Worm (Caenorhabditis elegans) whole organism, L4 larva: ENCODE measurements around the gene C05D11.13.
A peak's percentile ranks its signal among the peaks of the same experiment; 100 is the strongest.

Experiments used
- D1046.2 ChIP-seq: fragments of 200-800 bp; sonication (Bioruptor generic); IDR thresholded peaks from 2 replicates; pipeline ENCODE4 v1.3.6; 2022; ENCODE audit warnings: missing genetic modification characterization, missing compliant biosample characterization
- F26F4.8 ChIP-seq: fragments of 200-800 bp; sonication (Bioruptor generic); conservative IDR thresholded peaks from 2 replicates; pipeline ENCODE4 v1.3.6; 2022; ENCODE audit warnings: missing genetic modification characterization, missing compliant biosample characterization
- F49E8.2 ChIP-seq: sonication (generic microtip); optimal IDR thresholded peaks from 2 replicates; lab custom pipeline; 2016; ENCODE audit warnings: missing compliant biosample characterization, mild to moderate bottlenecking, missing genetic modification characterization, borderline replicate concordance
- R02D3.7 ChIP-seq: fragments of 150-350 bp; sonication (generic microtip); optimal IDR thresholded peaks from 3 replicates; lab custom pipeline; 2014; ENCODE audit warnings: missing biosample characterization, missing genetic modification characterization
- T26A8.4 ChIP-seq: fragments of 200-800 bp; sonication (Bioruptor generic); IDR thresholded peaks from 2 replicates; pipeline ENCODE4 v1.3.6; 2022; ENCODE audit warnings: missing genetic modification characterization, missing compliant biosample characterization
- Y105C5A.15 ChIP-seq: fragments of 200-800 bp; sonication (Bioruptor generic); IDR thresholded peaks from 2 replicates; pipeline ENCODE4 v1.3.6; 2022; ENCODE audit warnings: missing genetic modification characterization, missing compliant biosample characterization
- Y5F2A.4 ChIP-seq: fragments of 200-800 bp; sonication (Bioruptor generic); optimal IDR thresholded peaks from 2 replicates; lab custom pipeline; 2018; ENCODE audit warnings: mild to moderate bottlenecking, missing genetic modification characterization, missing compliant biosample characterization
- ZK337.2 ChIP-seq: fragments of 200-800 bp; sonication (Bioruptor generic); IDR thresholded peaks from 2 replicates; pipeline ENCODE4 v1.3.6; 2022; ENCODE audit warnings: missing genetic modification reagents, missing genetic modification characterization, missing compliant biosample characterization
- ZK546.5 ChIP-seq, 2 experiments: sonication (generic microtip); optimal IDR thresholded peaks; 2 replicates each; lab custom pipeline; 2017; ENCODE audit warnings: missing biosample characterization in 2 of 2, missing genetic modification characterization in 2 of 2
- aha-1 ChIP-seq: fragments of 150-350 bp; peaks from one replicate; lab custom pipeline; 2014; ENCODE audit warnings: missing biosample characterization, missing genetic modification characterization
- aly-2 ChIP-seq: sonication (generic microtip); optimal IDR thresholded peaks from 2 replicates; lab custom pipeline; 2018; ENCODE audit warnings: missing biosample characterization, missing genetic modification characterization
- ama-1 ChIP-seq: fragments of 150-350 bp; optimal IDR thresholded peaks from 2 replicates; lab custom pipeline; 2014; ENCODE audit warnings: inconsistent platforms, mixed read lengths
- arid-1 ChIP-seq: fragments of 200-800 bp; sonication (Bioruptor generic); conservative IDR thresholded peaks from 2 replicates; pipeline ENCODE4 v1.3.6; 2022; ENCODE audit warnings: missing genetic modification reagents, missing genetic modification characterization, missing compliant biosample characterization
- ceh-20 ChIP-seq: fragments of 200-800 bp; sonication (Bioruptor generic); IDR thresholded peaks from 2 replicates; pipeline ENCODE4 v1.3.6; 2022; ENCODE audit warnings: missing genetic modification reagents, missing genetic modification characterization, missing compliant biosample characterization
- ceh-44 ChIP-seq: fragments of 200-800 bp; sonication (Bioruptor generic); IDR thresholded peaks from 2 replicates; pipeline ENCODE4 v1.3.6; 2022; ENCODE audit warnings: missing genetic modification reagents, missing genetic modification characterization, missing compliant biosample characterization
- ceh-82 ChIP-seq: sonication (generic microtip); optimal IDR thresholded peaks from 2 replicates; lab custom pipeline; 2017; ENCODE audit warnings: missing biosample characterization, missing genetic modification characterization
- cey-2 ChIP-seq: sonication (generic microtip); optimal IDR thresholded peaks from 3 replicates; lab custom pipeline; 2017; ENCODE audit warnings: missing genetic modification characterization, mild to moderate bottlenecking, missing compliant biosample characterization, antibody characterized with exemption, borderline replicate concordance; ENCODE audit not compliant: insufficient read depth
- daf-12 ChIP-seq: fragments of 150-350 bp; optimal IDR thresholded peaks from 2 replicates; lab custom pipeline; 2014; ENCODE audit warnings: missing biosample characterization, missing genetic modification reagents, missing genetic modification characterization
- daf-19 ChIP-seq: fragments of 200-800 bp; sonication (Bioruptor generic); conservative IDR thresholded peaks from 2 replicates; pipeline ENCODE4 v1.3.6; 2022; ENCODE audit warnings: missing genetic modification characterization, missing compliant biosample characterization
- daf-8 ChIP-seq: fragments of 200-800 bp; sonication (Bioruptor generic); IDR thresholded peaks from 2 replicates; pipeline ENCODE4 v1.3.6; 2022; ENCODE audit warnings: missing genetic modification characterization, missing compliant biosample characterization
- dmd-6 ChIP-seq: fragments of 200-800 bp; sonication (Bioruptor generic); IDR thresholded peaks from 2 replicates; pipeline ENCODE4 v1.3.6; 2022; ENCODE audit warnings: missing genetic modification reagents, missing genetic modification characterization, missing compliant biosample characterization
- dmd-8 ChIP-seq: fragments of 200-800 bp; sonication (Bioruptor generic); IDR thresholded peaks from 2 replicates; pipeline ENCODE4 v1.3.6; 2022; ENCODE audit warnings: missing genetic modification characterization, missing compliant biosample characterization
- dve-1 ChIP-seq: sonication (generic microtip); optimal IDR thresholded peaks from 2 replicates; lab custom pipeline; 2017; ENCODE audit warnings: antibody characterized with exemption, mild to moderate bottlenecking, missing genetic modification characterization, missing compliant biosample characterization; ENCODE audit not compliant: insufficient read depth
- egl-27 ChIP-seq: sonication (generic microtip); optimal IDR thresholded peaks from 3 replicates; lab custom pipeline; 2017; ENCODE audit warnings: missing biosample characterization, missing genetic modification reagents, missing genetic modification characterization
- fkh-10 ChIP-seq: fragments of 150-350 bp; optimal IDR thresholded peaks from 2 replicates; lab custom pipeline; 2014; ENCODE audit warnings: missing biosample characterization, missing genetic modification reagents, missing genetic modification characterization
- gei-8 ChIP-seq: fragments of 200-800 bp; sonication (Bioruptor generic); optimal IDR thresholded peaks from 2 replicates; lab custom pipeline; 2018; ENCODE audit warnings: mild to moderate bottlenecking, missing genetic modification characterization, missing compliant biosample characterization
- hif-1 ChIP-seq, 2 experiments: sonication (generic microtip); optimal IDR thresholded peaks; 2 replicates each; lab custom pipeline; 2016 to 2017; ENCODE audit warnings: missing compliant biosample characterization in 2 of 2, missing genetic modification characterization in 2 of 2, missing genetic modification reagents in 2 of 2, missing genotype in 2 of 2, mild to moderate bottlenecking in 1 of 2
- hlh-11 ChIP-seq: fragments of 200-800 bp; sonication (Bioruptor generic); optimal IDR thresholded peaks from 2 replicates; lab custom pipeline; 2018; ENCODE audit warnings: mild to moderate bottlenecking, missing genetic modification characterization, missing compliant biosample characterization
- hmg-1.1 ChIP-seq: fragments of 200-800 bp; sonication (Bioruptor generic); IDR thresholded peaks from 2 replicates; pipeline ENCODE4 v1.3.6; 2022; ENCODE audit warnings: missing genetic modification reagents, missing genetic modification characterization, missing compliant biosample characterization
- lim-7 ChIP-seq: fragments of 200-800 bp; sonication (Bioruptor generic); IDR thresholded peaks from 2 replicates; pipeline ENCODE4 v1.3.6; 2022; ENCODE audit warnings: missing genetic modification characterization, missing compliant biosample characterization
- lin-29 ChIP-seq: fragments of 200-800 bp; sonication (Bioruptor generic); IDR thresholded peaks from 2 replicates; pipeline ENCODE4 v1.3.6; 2022; ENCODE audit warnings: missing genetic modification reagents, missing genetic modification characterization, missing compliant biosample characterization
- lsy-2 ChIP-seq, 2 experiments: fragments of 150-350 bp in 1 of 2; sonication (generic microtip) in 1 of 2; optimal IDR thresholded peaks; 2 replicates each; lab custom pipeline; 2014 to 2017; ENCODE audit warnings: missing biosample characterization in 2 of 2, missing genetic modification characterization in 2 of 2
- madf-5 ChIP-seq, 2 experiments: fragments of 200-800 bp; sonication (Bioruptor generic); IDR thresholded peaks; 2 replicates each; pipeline ENCODE4 v1.3.6; 2022; ENCODE audit warnings: missing compliant biosample characterization in 2 of 2, missing genetic modification characterization in 2 of 2
- mdl-1 ChIP-seq, 2 experiments: fragments of 150-350 bp in 1 of 2; sonication (generic microtip) in 1 of 2; optimal IDR thresholded peaks; 2 replicates each; lab custom pipeline; 2014 to 2017; ENCODE audit warnings: missing biosample characterization in 2 of 2, missing genetic modification characterization in 2 of 2
- mep-1 ChIP-seq: fragments of 150-350 bp; sonication (generic microtip); optimal IDR thresholded peaks from 3 replicates; lab custom pipeline; 2014; ENCODE audit warnings: missing biosample characterization, missing genetic modification characterization
- mxl-2 ChIP-seq: fragments of 200-800 bp; sonication (Bioruptor generic); conservative IDR thresholded peaks from 2 replicates; pipeline ENCODE4 v1.3.6; 2022; ENCODE audit warnings: missing genetic modification reagents, missing genetic modification characterization, missing compliant biosample characterization
- nhr-102 ChIP-seq: sonication (generic microtip); optimal IDR thresholded peaks from 2 replicates; lab custom pipeline; 2016; ENCODE audit warnings: mild to moderate bottlenecking, missing genetic modification characterization, moderate library complexity, missing compliant biosample characterization
- nhr-25 ChIP-seq: sonication (generic microtip); optimal IDR thresholded peaks from 2 replicates; lab custom pipeline; 2017; ENCODE audit warnings: missing genetic modification characterization, mild to moderate bottlenecking, missing compliant biosample characterization, antibody characterized with exemption, moderate library complexity, borderline replicate concordance; ENCODE audit not compliant: insufficient read depth
- nhr-41 ChIP-seq: fragments of 200-800 bp; sonication (Bioruptor generic); IDR thresholded peaks from 2 replicates; pipeline ENCODE4 v1.3.6; 2022; ENCODE audit warnings: missing genetic modification reagents, missing genetic modification characterization, missing compliant biosample characterization
- php-3 ChIP-seq: fragments of 200-800 bp; sonication (Bioruptor generic); IDR thresholded peaks from 2 replicates; pipeline ENCODE4 v1.3.6; 2022; ENCODE audit warnings: missing genetic modification reagents, missing genetic modification characterization, missing compliant biosample characterization
- rbr-2 ChIP-seq: sonication (generic microtip); optimal IDR thresholded peaks from 2 replicates; lab custom pipeline; 2016; ENCODE audit warnings: missing genotype, missing genetic modification characterization, missing compliant biosample characterization
- saeg-2 ChIP-seq: fragments of 200-800 bp; sonication (Bioruptor generic); IDR thresholded peaks from 2 replicates; pipeline ENCODE4 v1.3.6; 2022; ENCODE audit warnings: missing genetic modification reagents, missing genetic modification characterization, missing compliant biosample characterization
- set-16 ChIP-seq: fragments of 200-800 bp; sonication (Bioruptor generic); IDR thresholded peaks from 2 replicates; pipeline ENCODE4 v1.3.6; 2022; ENCODE audit warnings: missing genetic modification reagents, missing genetic modification characterization, missing compliant biosample characterization
- skn-1 ChIP-seq: fragments of 150-350 bp; optimal IDR thresholded peaks from 2 replicates; lab custom pipeline; 2014; ENCODE audit warnings: missing biosample characterization, missing genetic modification characterization
- snpc-1.2 ChIP-seq: fragments of 200-800 bp; sonication (Bioruptor generic); IDR thresholded peaks from 2 replicates; pipeline ENCODE4 v1.3.6; 2022; ENCODE audit warnings: missing genetic modification reagents, missing genetic modification characterization, missing compliant biosample characterization
- tag-97 ChIP-seq: fragments of 200-800 bp; sonication (Bioruptor generic); IDR thresholded peaks from 2 replicates; pipeline ENCODE4 v1.3.6; 2022; ENCODE audit warnings: missing genetic modification characterization, missing compliant biosample characterization
- tra-1 ChIP-seq: fragments of 200-800 bp; sonication (Bioruptor generic); IDR thresholded peaks from 2 replicates; pipeline ENCODE4 v1.3.6; 2022; ENCODE audit warnings: missing genetic modification reagents, missing genetic modification characterization, missing compliant biosample characterization
- unc-130 ChIP-seq: sonication (generic microtip); optimal IDR thresholded peaks from 2 replicates; lab custom pipeline; 2016; ENCODE audit warnings: missing genetic modification reagents, missing genetic modification characterization, missing compliant biosample characterization
- unc-39 ChIP-seq: sonication (generic microtip); optimal IDR thresholded peaks from 2 replicates; lab custom pipeline; 2017; ENCODE audit warnings: missing biosample characterization, missing genetic modification characterization
- zfp-2 ChIP-seq: sonication (generic microtip); optimal IDR thresholded peaks from 2 replicates; lab custom pipeline; 2016; ENCODE audit warnings: mild to moderate bottlenecking, missing genetic modification characterization, missing compliant biosample characterization
- ztf-11 ChIP-seq: fragments of 150-350 bp; optimal IDR thresholded peaks from 2 replicates; lab custom pipeline; 2014; ENCODE audit warnings: missing biosample characterization, missing genetic modification characterization

Gene C05D11.13

DNA sequence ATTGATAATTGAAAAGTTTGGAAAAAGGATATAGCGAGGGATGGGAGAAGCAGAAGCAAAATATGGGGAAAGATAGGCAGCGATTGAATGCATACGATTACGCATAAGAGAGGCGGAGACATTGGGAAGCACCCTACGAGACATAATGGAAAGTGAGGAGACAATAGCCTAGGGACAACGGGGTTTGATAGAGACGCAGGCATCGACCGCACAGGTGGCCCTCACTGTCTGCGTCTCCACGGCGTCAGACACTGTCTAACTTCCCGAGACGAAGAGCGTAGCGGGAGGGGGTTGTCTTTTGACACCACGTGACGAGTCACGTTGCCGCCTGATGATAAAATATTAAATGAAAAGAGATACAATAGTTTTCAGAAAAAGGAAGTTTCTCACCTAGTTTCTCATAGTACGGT, 23.4 kb downstream of the C05D11.13 start:
- TF ChIP-seq ZK546.5 (tag; optimal IDR thresholded peaks at IDR 0.05; lab: Kevin White, UChicago) (no peak), hmg-1.1 (GFP tag; lab: Robert Waterston, UW) (peak; percentile 97), aha-1 (tag; lab: Kevin White, UChicago) (peak; percentile 97), arid-1 (GFP tag; lab: Robert Waterston, UW) (peak; percentile 78; the same call in 1 of the 2 replicates), F26F4.8 (GFP tag; lab: Robert Waterston, UW) (no peak), lsy-2 (tag; optimal IDR thresholded peaks at IDR 0.05; lab: Kevin White, UChicago) (peak; percentile 69 to 82), lin-29 (GFP tag; lab: Robert Waterston, UW) (no peak), php-3 (GFP tag; lab: Robert Waterston, UW) (peak; percentile 93), rbr-2 (tag; lab: Kevin White, UChicago) (peak; percentile 84), tag-97 (no peak), saeg-2 (GFP tag; lab: Robert Waterston, UW) (peak; percentile 93), ama-1 (lab: Kevin White, UChicago) (no peak), nhr-41 (GFP tag; lab: Robert Waterston, UW) (peak; percentile 54; the same call in 1 of the 2 replicates), hif-1 (tag; optimal IDR thresholded peaks at IDR 0.05; lab: Kevin White, UChicago) (peak; percentile 36 to 67), skn-1 (no peak), nhr-102 (peak; percentile 92), nhr-25 (tag; lab: Kevin White, UChicago) (peak; percentile 73), ztf-11 (tag; lab: Kevin White, UChicago) (no peak), daf-19 (GFP tag; lab: Robert Waterston, UW) (no peak), ceh-82 (tag; lab: Kevin White, UChicago) (no peak), madf-5 (GFP tag; IDR thresholded peaks at IDR 0.05; lab: Robert Waterston, UW) (no peak), tra-1 (GFP tag; lab: Robert Waterston, UW) (peak; percentile 94), daf-12 (tag; lab: Kevin White, UChicago) (no peak), Y105C5A.15 (GFP tag; lab: Robert Waterston, UW) (0 out of 2 replicates have a peak, but pooled peaks have one; percentile 25), R02D3.7 (tag; lab: Kevin White, UChicago) (no peak), egl-27 (tag; lab: Kevin White, UChicago) (no peak), gei-8 (GFP tag; lab: Kevin White, UChicago) (peak; percentile 74), daf-8 (GFP tag; lab: Robert Waterston, UW) (no peak), zfp-2 (no peak), hlh-11 (tag; lab: Kevin White, UChicago) (peak; percentile 99), lim-7 (no peak), ceh-20 (GFP tag; lab: Robert Waterston, UW) (peak; percentile 90), D1046.2 (GFP tag; lab: Robert Waterston, UW) (no peak), T26A8.4 (peak; percentile 93), Y5F2A.4 (GFP tag; lab: Kevin White, UChicago) (no peak), set-16 (GFP tag; lab: Robert Waterston, UW) (peak; percentile 88), F49E8.2 (no peak), aly-2 (tag; lab: Kevin White, UChicago) (no peak), mep-1 (tag; lab: Kevin White, UChicago) (peak; percentile 79), mdl-1 (tag; optimal IDR thresholded peaks at IDR 0.05; lab: Kevin White, UChicago) (peak; percentile 96 to 99), unc-39 (tag; lab: Kevin White, UChicago) (no peak), dmd-8 (GFP tag; lab: Robert Waterston, UW) (no peak), mxl-2 (GFP tag; lab: Robert Waterston, UW) (peak; percentile 62; the same call in 1 of the 2 replicates), fkh-10 (no peak), ZK337.2 (GFP tag; lab: Robert Waterston, UW) (0 out of 2 replicates have a peak, but pooled peaks have one; percentile 39), ceh-44 (GFP tag; lab: Robert Waterston, UW) (no peak), dve-1 (tag; lab: Kevin White, UChicago) (peak; percentile 88), unc-130 (GFP tag; lab: Kevin White, UChicago) (no peak), snpc-1.2 (GFP tag; lab: Robert Waterston, UW) (no peak), cey-2 (no peak), dmd-6 (GFP tag; lab: Robert Waterston, UW) (peak; percentile 98)
